Fruit fly (Drosophila melanogaster): ENCODE results near the gene ymp.
A peak's percentile ranks its signal among the peaks of the same experiment; 100 is the strongest.

The ymp gene

dm6 chr3R:25609027-25609426, at the start of gene ymp:
Gene ymp (minus strand): TSS chr3R:25609127.
- no peak for TF ChIP-seq noc (tag; optimal IDR thresholded peaks at IDR 0.05)

- TF ChIP-seq noc (tag; optimal IDR thresholded peaks at IDR 0.05) = no peak
Measured at dm6 chr3R:25652066-25652720, 43.3 kb upstream of the ymp start.

DNA sequence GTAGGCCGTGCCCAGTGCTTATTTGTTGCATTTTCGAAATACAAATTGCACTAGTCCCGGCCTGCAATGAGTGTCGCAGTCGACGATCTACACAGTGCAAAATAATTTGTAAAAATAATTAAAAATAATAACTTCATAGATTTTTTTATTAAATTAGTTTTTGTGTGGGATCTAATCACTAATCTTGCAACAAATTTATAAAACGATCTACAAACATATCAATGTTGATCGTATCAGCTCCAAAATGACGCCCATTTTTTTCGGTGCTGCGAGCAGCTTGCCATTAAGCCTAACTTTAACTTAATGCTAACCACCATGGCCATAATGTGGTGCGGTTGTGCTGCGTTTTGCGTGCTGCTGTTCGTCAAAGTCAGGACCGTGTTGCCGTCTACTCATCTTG, 42.5 kb upstream of the ymp start:
- TF ChIP-seq noc (tag; optimal IDR thresholded peaks at IDR 0.05) = no peak

DNA sequence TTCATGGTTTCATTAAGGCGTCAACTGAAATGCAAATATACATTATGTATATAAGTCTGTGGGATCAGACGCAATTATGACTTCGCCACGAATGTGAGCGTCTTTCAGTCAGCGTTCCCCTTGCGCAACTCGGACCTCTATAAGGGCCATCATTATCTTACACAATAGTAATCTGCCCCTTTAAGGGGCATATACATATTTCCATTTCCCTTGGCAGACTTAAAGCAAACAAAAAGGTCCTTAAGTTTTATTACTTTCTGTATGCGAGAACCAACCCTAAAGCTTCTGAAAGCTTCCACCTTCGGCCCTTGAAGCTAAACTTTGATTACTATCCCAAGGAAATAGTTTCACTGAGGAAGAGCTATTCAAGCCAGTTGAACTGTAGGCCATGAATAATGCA, 41.5 kb upstream of the ymp start:
- no peak for TF ChIP-seq noc (tag; optimal IDR thresholded peaks at IDR 0.05)

dm6 chr3R:25648258-25648606, 39.3 kb upstream of the ymp start:
- no peak for TF ChIP-seq noc (tag; optimal IDR thresholded peaks at IDR 0.05)

- TF ChIP-seq noc (tag; optimal IDR thresholded peaks at IDR 0.05) = no peak
Measured at dm6 chr3R:25647577-25648257, 38.8 kb upstream of the ymp start.

- peak; percentile 90 for TF ChIP-seq noc (tag; optimal IDR thresholded peaks at IDR 0.05)
Measured at dm6 chr3R:25646882-25647518, 38.1 kb upstream of the ymp start.

dm6 chr3R:25644172-25644571, 35.2 kb upstream of the ymp start:
- TF ChIP-seq noc (tag; optimal IDR thresholded peaks at IDR 0.05) = no peak

DNA sequence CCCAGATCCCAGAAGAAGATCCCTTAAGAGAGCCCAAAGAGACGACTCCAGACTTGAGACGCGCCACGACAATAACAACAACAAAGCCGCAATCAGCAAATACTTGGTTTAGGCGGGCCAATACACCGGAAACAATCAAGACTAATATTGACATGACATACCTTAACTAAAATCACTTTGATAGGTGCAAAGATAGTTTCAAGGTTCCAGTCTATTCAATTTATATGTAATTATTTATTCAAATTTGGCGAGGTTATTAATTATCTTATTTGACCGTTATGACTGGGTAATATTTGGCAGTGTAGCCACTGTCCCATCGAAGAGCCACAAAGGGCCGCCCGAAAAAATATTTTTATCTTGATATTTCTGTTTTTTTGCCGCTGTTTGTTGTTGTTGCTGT, 31.5 kb upstream of the ymp start:
- peak; percentile 5 for TF ChIP-seq noc (tag; optimal IDR thresholded peaks at IDR 0.05)

DNA sequence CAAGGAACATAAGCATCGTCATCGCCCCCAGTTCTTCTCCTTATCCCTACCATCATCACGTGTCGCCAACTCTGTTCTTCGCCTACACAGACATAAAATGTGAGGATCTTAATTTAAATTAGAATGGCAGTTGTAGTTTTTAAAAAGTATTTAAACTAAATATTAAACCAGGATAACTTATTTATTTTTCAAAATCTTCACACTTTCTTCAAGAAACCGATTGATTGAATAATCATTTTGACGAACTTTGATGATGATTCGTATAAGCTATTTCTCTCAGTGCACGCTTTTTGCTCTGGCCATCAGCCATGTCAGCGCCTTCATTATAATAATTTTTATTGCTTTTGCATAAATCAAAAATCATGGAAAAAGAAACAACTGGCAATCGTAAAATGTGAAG, 30.0 kb upstream of the ymp start:
- no peak for TF ChIP-seq noc (tag; optimal IDR thresholded peaks at IDR 0.05)

DNA sequence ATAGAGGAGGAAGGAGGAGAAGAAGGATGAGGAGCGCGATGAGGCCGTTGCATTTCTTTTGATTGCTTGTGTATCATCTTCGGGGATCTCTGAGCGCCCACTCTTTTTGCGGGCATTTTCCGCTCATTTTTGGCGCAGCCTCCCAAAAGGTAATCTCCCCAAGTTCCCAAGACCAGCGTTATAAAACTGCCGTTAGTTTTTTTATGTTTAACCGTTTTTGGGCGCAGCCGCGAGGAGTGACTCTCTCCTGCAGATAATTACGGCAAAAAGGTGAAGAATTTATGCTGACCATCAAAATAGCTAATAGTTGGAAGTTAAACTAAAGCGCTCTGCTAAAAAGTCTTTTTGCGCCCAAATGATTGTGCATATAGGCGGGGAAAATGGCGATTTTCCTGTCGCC, 29.5 kb upstream of the ymp start:
- TF ChIP-seq noc (tag; optimal IDR thresholded peaks at IDR 0.05) = no peak

dm6 chr3R:25637294-25638174, 28.6 kb upstream of the ymp start, which contains the start of gene jigr1:
Gene jigr1 (plus strand): TSS chr3R:25637843.
- no peak for TF ChIP-seq noc (tag; optimal IDR thresholded peaks at IDR 0.05)

DNA sequence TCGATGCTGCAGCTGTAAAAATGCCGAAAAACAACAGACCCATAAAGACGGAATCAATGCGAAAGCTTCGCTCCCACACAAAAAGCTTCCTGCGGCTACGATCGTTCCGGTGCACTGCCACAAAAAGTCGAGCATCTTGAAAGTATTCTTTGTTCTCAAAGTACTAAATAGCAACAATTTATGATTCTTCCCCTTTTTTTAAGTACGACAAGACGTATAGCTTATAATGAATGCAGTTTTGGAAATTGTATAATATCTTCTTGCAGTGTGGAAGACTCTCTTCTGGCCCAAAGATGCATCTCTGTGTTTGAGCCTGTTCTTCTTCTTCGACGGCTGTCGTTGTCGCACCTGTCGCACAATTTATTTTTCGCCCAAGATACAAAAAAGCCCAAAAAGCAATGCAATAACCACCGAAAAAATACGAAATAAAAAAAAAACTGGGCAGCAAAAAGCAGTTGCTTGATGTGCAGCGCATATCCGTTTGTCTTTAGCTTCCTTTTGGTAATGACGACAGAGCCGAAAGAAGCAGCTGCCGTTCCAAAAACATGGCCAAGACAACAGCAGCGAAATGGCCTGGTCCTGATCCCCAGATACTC, 25.0 kb upstream of the ymp start:
- TF ChIP-seq noc (tag; optimal IDR thresholded peaks at IDR 0.05) = no peak

dm6 chr3R:25631079-25631478, 22.2 kb upstream of the ymp start:
- no peak for TF ChIP-seq noc (tag; optimal IDR thresholded peaks at IDR 0.05)

dm6 chr3R:25630541-25630940, 21.6 kb upstream of the ymp start:
- TF ChIP-seq noc (tag; optimal IDR thresholded peaks at IDR 0.05) = no peak

- TF ChIP-seq noc (tag; optimal IDR thresholded peaks at IDR 0.05) = no peak
Measured at dm6 chr3R:25628657-25629056, 19.7 kb upstream of the ymp start.

Data from whole organism, larva.